Fruit fly (Drosophila melanogaster): ENCODE results near the gene Daxx.

The Daxx gene

DNA sequence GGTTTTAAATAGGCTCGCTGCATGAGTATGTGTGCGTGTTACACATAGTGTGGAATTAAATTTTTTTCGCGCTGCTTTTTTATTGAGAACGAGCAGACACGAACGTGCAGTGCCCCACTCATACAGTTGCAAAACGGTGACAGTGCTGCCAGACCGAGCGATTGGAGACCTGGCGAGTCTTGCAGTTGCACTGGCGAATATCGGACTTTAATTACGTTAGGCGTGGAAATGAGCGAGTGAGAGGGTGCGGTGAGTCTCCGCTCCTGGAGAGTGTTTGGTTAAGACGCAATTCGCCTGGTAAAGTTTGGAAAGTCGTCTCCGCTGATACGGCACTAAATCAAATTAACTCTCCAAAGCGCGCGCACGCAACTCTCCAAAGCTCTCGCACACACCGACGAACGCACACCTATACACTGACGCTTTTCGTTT is 595 bp downstream of the Daxx start (continued):
- 0 out of 3 replicates have a peak, but pooled peaks have one; percentile 36 for TF ChIP-seq otp (GFP tag; IDR thresholded peaks at IDR 0.05)
- TF ChIP-seq cg (GFP tag; optimal IDR thresholded peaks at IDR 0.05), result peak; percentile 97
- peak; percentile 26 for TF ChIP-seq zen (tag; optimal IDR thresholded peaks at IDR 0.05)
- TF ChIP-seq E2f2 (GFP tag; IDR thresholded peaks at IDR 0.05), result peak; percentile 92
- TF ChIP-seq Med (GFP tag), result peak; percentile 81
- TF ChIP-seq pum (GFP tag; optimal IDR thresholded peaks at IDR 0.05), result no peak
- TF ChIP-seq cas (GFP tag; IDR thresholded peaks at IDR 0.05), result no peak
- 0 out of 2 replicates have a peak, but pooled peaks have one; percentile 15 for TF ChIP-seq Xrp1 (GFP tag; IDR thresholded peaks at IDR 0.05)
- TF ChIP-seq bigmax (GFP tag; optimal IDR thresholded peaks at IDR 0.05), result peak; percentile 35
- peak; percentile 58 for TF ChIP-seq exex (tag; optimal IDR thresholded peaks at IDR 0.05)
- TF ChIP-seq CG8478 (optimal IDR thresholded peaks at IDR 0.05), result peak; percentile 71
- 0 out of 2 replicates have a peak, but pooled peaks have one; percentile 7 for TF ChIP-seq HLH3B (GFP tag; IDR thresholded peaks at IDR 0.05)
- peak; percentile 53; the same call in 1 of the 2 replicates for TF ChIP-seq bbx (GFP tag; IDR thresholded peaks at IDR 0.05; ENCODE audit: partially characterized antibody)
- TF ChIP-seq CG13894 (tag; optimal IDR thresholded peaks at IDR 0.05), result peak; percentile 63
- no peak for TF ChIP-seq disco-r (GFP tag; optimal IDR thresholded peaks at IDR 0.05)
- peak; percentile 88 for TF ChIP-seq CG12155 (GFP tag; optimal IDR thresholded peaks at IDR 0.05)
- peak; percentile 15 for TF ChIP-seq scrt (GFP tag; optimal IDR thresholded peaks at IDR 0.05)
- TF ChIP-seq lab (GFP tag; optimal IDR thresholded peaks at IDR 0.05), result peak; percentile 62
- peak in 1 of 2 experiments; percentile 35 for TF ChIP-seq Pdp1 (GFP tag; optimal IDR thresholded peaks at IDR 0.05)
- TF ChIP-seq Taf1 (GFP tag; IDR thresholded peaks at IDR 0.05), result no peak
- TF ChIP-seq oc (tag; optimal IDR thresholded peaks at IDR 0.05), result peak; percentile 75
- TF ChIP-seq Bgb (GFP tag; IDR thresholded peaks at IDR 0.05; ENCODE audit: partially characterized antibody), result peak; percentile 63; the same call in 1 of the 2 replicates
- peak; percentile 83 for TF ChIP-seq kni (GFP tag; optimal IDR thresholded peaks at IDR 0.05)
- no peak for TF ChIP-seq kay (GFP tag; optimal IDR thresholded peaks at IDR 0.05)
- TF ChIP-seq yki (optimal IDR thresholded peaks at IDR 0.05), result no peak
- peak; percentile 34; the same call in 1 of the 2 replicates for TF ChIP-seq Drgx (GFP tag; IDR thresholded peaks at IDR 0.05)
- peak; percentile 5 for TF ChIP-seq hkb (optimal IDR thresholded peaks at IDR 0.05)
- TF ChIP-seq hkb (GFP tag; IDR thresholded peaks at IDR 0.05), result no peak
- TF ChIP-seq pzg (GFP tag; optimal IDR thresholded peaks at IDR 0.05), result peak; percentile 65
- TF ChIP-seq Meics (GFP tag; optimal IDR thresholded peaks at IDR 0.05), result peak; percentile 2
- peak; percentile 47 for TF ChIP-seq unc-4 (GFP tag; IDR thresholded peaks at IDR 0.05; ENCODE audit: partially characterized antibody)
- peak; percentile 45; the same call in 1 of the 3 replicates for TF ChIP-seq CG34422 (GFP tag; IDR thresholded peaks at IDR 0.05)
- peak; percentile 50; the same call in 2 of the 3 replicates for TF ChIP-seq CG6791 (GFP tag; IDR thresholded peaks at IDR 0.05; ENCODE audit: partially characterized antibody)
- TF ChIP-seq D (optimal IDR thresholded peaks at IDR 0.05), result peak; percentile 26
- no peak for TF ChIP-seq D (GFP tag; optimal IDR thresholded peaks at IDR 0.05)
- TF ChIP-seq CG2120 (GFP tag; optimal IDR thresholded peaks at IDR 0.05), result peak; percentile 16
- TF ChIP-seq CG8290 (GFP tag; optimal IDR thresholded peaks at IDR 0.05), result no peak
- peak in 1 of 2 experiments; percentile 30 for TF ChIP-seq CG8290 (tag; optimal IDR thresholded peaks at IDR 0.05)
- peak; percentile 50; the same call in 1 of the 2 replicates for TF ChIP-seq rib (GFP tag; IDR thresholded peaks at IDR 0.05)
- TF ChIP-seq Ets65A (GFP tag), result peak; percentile 79
- peak; percentile 32 for TF ChIP-seq CG18599 (GFP tag; optimal IDR thresholded peaks at IDR 0.05)
- TF ChIP-seq CG11247 (GFP tag; IDR thresholded peaks at IDR 0.05), result no peak
- peak; percentile 36 for TF ChIP-seq CG9932 (GFP tag; IDR thresholded peaks at IDR 0.05)
- peak; percentile 90 for TF ChIP-seq abd-A (tag; optimal IDR thresholded peaks at IDR 0.05)
- TF ChIP-seq seq (GFP tag; IDR thresholded peaks at IDR 0.05), result 0 out of 2 replicates have a peak, but pooled peaks have one; percentile 11
- TF ChIP-seq CG15073 (GFP tag; optimal IDR thresholded peaks at IDR 0.05), result no peak
- peak; percentile 57 for TF ChIP-seq CG34224 (GFP tag; IDR thresholded peaks at IDR 0.05; ENCODE audit: partially characterized antibody)
- TF ChIP-seq chinmo (GFP tag; IDR thresholded peaks at IDR 0.05; ENCODE audit: partially characterized antibody), result peak; percentile 98
- TF ChIP-seq CG42726 (GFP tag; IDR thresholded peaks at IDR 0.05; ENCODE audit: partially characterized antibody), result 0 out of 2 replicates have a peak, but pooled peaks have one; percentile 55

All from whole organism, embryonic.